Worm (Caenorhabditis elegans) whole organism, L4/young adult: ENCODE measurements around the gene bud-31.
"Not testable (repeated sequence)": the region's sequence is repeated elsewhere in the genome, so short reads cannot be mapped to it uniquely, and the experiment has no call there.

Experiments
- W03F9.2 ChIP-seq: fragments of 150-350 bp; optimal IDR thresholded peaks from 2 replicates; lab custom pipeline; 2014; ENCODE audit warnings: missing biosample characterization, missing genetic modification characterization
- dao-5 ChIP-seq: sonication (generic microtip); optimal IDR thresholded peaks from 2 replicates; lab custom pipeline; 2016; ENCODE audit warnings: missing genotype, missing genetic modification characterization, moderate library complexity, missing compliant biosample characterization
- him-1 ChIP-seq: sonication (generic microtip); optimal IDR thresholded peaks from 2 replicates; lab custom pipeline; 2016; ENCODE audit warnings: missing genotype, missing genetic modification reagents, missing genetic modification characterization, missing compliant biosample characterization

The bud-31 gene

ce11 chrIII:9699576-9699975, 3.3 kb upstream of the bud-31 start, which contains the start of gene tlk-1:
TSS of gene tlk-1 (plus strand) at chrIII:9699876.
- no peak for TF ChIP-seq dao-5
- TF ChIP-seq W03F9.2 (tag; lab: Kevin White, UChicago): no peak
- no peak for TF ChIP-seq him-1 (tag; lab: Kevin White, UChicago)

- TF ChIP-seq him-1 (tag; lab: Kevin White, UChicago) (no peak), dao-5 (no peak), W03F9.2 (tag; lab: Kevin White, UChicago) (no peak)
Observed at ce11 chrIII:9698635-9699396, 2.5 kb upstream of the bud-31 start.

- TF ChIP-seq W03F9.2 (tag; lab: Kevin White, UChicago) (no peak), him-1 (tag; lab: Kevin White, UChicago) (no peak), dao-5 (no peak)
Observed at ce11 chrIII:9697886-9698285, 1.6 kb upstream of the bud-31 start.

- TF ChIP-seq him-1 (tag; lab: Kevin White, UChicago) (peak; percentile 35), W03F9.2 (tag; lab: Kevin White, UChicago) (peak; percentile 14), dao-5 (no peak)
Observed at ce11 chrIII:9697323-9697722, 1.0 kb upstream of the bud-31 start.

ce11 chrIII:9695379-9695778, 938 bp downstream of the bud-31 start:
- TF ChIP-seq him-1 (tag; lab: Kevin White, UChicago) (no peak), W03F9.2 (tag; lab: Kevin White, UChicago) (no peak), dao-5 (no peak)

- TF ChIP-seq W03F9.2 (tag; lab: Kevin White, UChicago) (no peak), dao-5 (no peak), him-1 (tag; lab: Kevin White, UChicago) (no peak)
Observed at ce11 chrIII:9694474-9694873, 1.8 kb downstream of the bud-31 start, which contains the start of gene set-3. TSS of gene set-3 (minus strand) at chrIII:9694574.

ce11 chrIII:9690044-9690443, 6.3 kb downstream of the bud-31 start, which contains the start of gene best-5:
TSS of gene best-5 (minus strand) at chrIII:9690253.
- TF ChIP-seq him-1 (tag; lab: Kevin White, UChicago): no peak
- no peak for TF ChIP-seq dao-5
- TF ChIP-seq W03F9.2 (tag; lab: Kevin White, UChicago): no peak

- no peak for TF ChIP-seq him-1 (tag; lab: Kevin White, UChicago)
- TF ChIP-seq dao-5: no peak
- no peak for TF ChIP-seq W03F9.2 (tag; lab: Kevin White, UChicago)
Observed at ce11 chrIII:9689377-9689776, 6.9 kb downstream of the bud-31 start.

ce11 chrIII:9685959-9686358, 10.4 kb downstream of the bud-31 start, which contains the start of gene C07A9.10:
TSS of gene C07A9.10 (minus strand) at chrIII:9686059.
- TF ChIP-seq him-1 (tag; lab: Kevin White, UChicago): no peak
- no peak for TF ChIP-seq dao-5
- no peak for TF ChIP-seq W03F9.2 (tag; lab: Kevin White, UChicago)

- not testable (repeated sequence) for TF ChIP-seq dao-5; him-1 (tag; lab: Kevin White, UChicago); W03F9.2 (tag; lab: Kevin White, UChicago)
Observed at ce11 chrIII:9682729-9683128, 13.6 kb downstream of the bud-31 start, which contains the start of gene C07A9.5. TSS of gene C07A9.5 (minus strand) at chrIII:9682829.

- not testable (repeated sequence) for TF ChIP-seq W03F9.2 (tag; lab: Kevin White, UChicago); dao-5; him-1 (tag; lab: Kevin White, UChicago)
Observed at ce11 chrIII:9681206-9681605, 15.1 kb downstream of the bud-31 start, which contains the start of gene C07A9.13. TSS of gene C07A9.13 (minus strand) at chrIII:9681306.

- no peak for TF ChIP-seq W03F9.2 (tag; lab: Kevin White, UChicago)
- no peak for TF ChIP-seq dao-5
- TF ChIP-seq him-1 (tag; lab: Kevin White, UChicago): no peak
Observed at ce11 chrIII:9678819-9679218, 17.5 kb downstream of the bud-31 start, which contains the start of gene ugt-60. TSS of gene ugt-60 (minus strand) at chrIII:9679051.

ce11 chrIII:9669546-9669945, 26.8 kb downstream of the bud-31 start:
- no peak for TF ChIP-seq dao-5
- no peak for TF ChIP-seq him-1 (tag; lab: Kevin White, UChicago)
- TF ChIP-seq W03F9.2 (tag; lab: Kevin White, UChicago): no peak

ce11 chrIII:9667591-9668265, 28.6 kb downstream of the bud-31 start, which contains the start of gene C07A9.9:
TSS of gene C07A9.9 (minus strand) at chrIII:9667641.
- TF ChIP-seq him-1 (tag; lab: Kevin White, UChicago): peak; percentile 91
- TF ChIP-seq W03F9.2 (tag; lab: Kevin White, UChicago): no peak
